Fruit fly (Drosophila melanogaster): ENCODE measurements around the gene Ibf2.

dm6 chr3R:9232346-9232745, 26.0 kb downstream of the Ibf2 start:
- TF ChIP-seq CG9948 (tag; optimal IDR thresholded peaks at IDR 0.05) (no peak), CG4496 (GFP tag; IDR thresholded peaks at IDR 0.05) (no peak), CG8301 (tag; optimal IDR thresholded peaks at IDR 0.05) (no peak), Ets98B (GFP tag; IDR thresholded peaks at IDR 0.05) (no peak), D1 (tag; optimal IDR thresholded peaks at IDR 0.05) (no peak), rn (GFP tag; IDR thresholded peaks at IDR 0.05) (no peak), EcR (GFP tag; optimal IDR thresholded peaks at IDR 0.05) (no peak), CG14655 (GFP tag; optimal IDR thresholded peaks at IDR 0.05) (no peak), CG34367 (tag; optimal IDR thresholded peaks at IDR 0.05) (no peak)

Data from whole organism, pupa.